Worm (Caenorhabditis elegans): ENCODE results near the gene srz-5.

DNA sequence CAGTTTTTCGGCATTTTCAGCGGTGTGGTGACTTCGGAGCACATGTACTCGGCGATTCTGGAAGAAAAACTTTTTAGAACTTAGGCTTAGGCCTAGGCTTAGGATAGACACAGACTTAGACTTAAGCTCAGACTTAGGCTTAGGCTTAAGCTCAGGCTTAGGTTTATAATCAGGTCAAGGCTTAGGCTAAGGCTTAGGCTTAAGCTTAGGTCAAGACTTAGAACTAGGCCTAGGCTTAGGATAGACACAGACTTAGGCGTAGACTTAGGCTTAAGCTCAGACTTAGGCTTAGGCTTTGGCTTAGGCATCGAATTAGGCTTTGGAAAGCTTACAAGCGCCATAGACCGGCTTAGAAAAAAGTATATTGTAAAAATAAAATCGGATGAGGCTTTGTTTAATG lies 38.0 kb downstream of the srz-5 start:
- TF ChIP-seq nhr-77 (tag; optimal IDR thresholded peaks at IDR 0.05) (no peak), lin-13 (GFP tag; optimal IDR thresholded peaks at IDR 0.05) (no peak), fkh-10 (GFP tag; optimal IDR thresholded peaks at IDR 0.05) (no peak), nhr-76 (tag; optimal IDR thresholded peaks at IDR 0.05) (no peak), unc-62 (GFP tag; optimal IDR thresholded peaks at IDR 0.05) (no peak), ceh-82 (tag; optimal IDR thresholded peaks at IDR 0.05) (no peak), efl-1 (optimal IDR thresholded peaks at IDR 0.05) (no peak), efl-1 (GFP tag; optimal IDR thresholded peaks at IDR 0.05 in 1 of 2) (no peak), efl-3 (GFP tag; optimal IDR thresholded peaks at IDR 0.05) (no peak), alr-1 (tag; optimal IDR thresholded peaks at IDR 0.05; ENCODE audit: borderline replicate concordance) (no peak)
